Fruit fly (Drosophila melanogaster): ENCODE measurements around the gene Coq3.

The Coq3 gene

DNA sequence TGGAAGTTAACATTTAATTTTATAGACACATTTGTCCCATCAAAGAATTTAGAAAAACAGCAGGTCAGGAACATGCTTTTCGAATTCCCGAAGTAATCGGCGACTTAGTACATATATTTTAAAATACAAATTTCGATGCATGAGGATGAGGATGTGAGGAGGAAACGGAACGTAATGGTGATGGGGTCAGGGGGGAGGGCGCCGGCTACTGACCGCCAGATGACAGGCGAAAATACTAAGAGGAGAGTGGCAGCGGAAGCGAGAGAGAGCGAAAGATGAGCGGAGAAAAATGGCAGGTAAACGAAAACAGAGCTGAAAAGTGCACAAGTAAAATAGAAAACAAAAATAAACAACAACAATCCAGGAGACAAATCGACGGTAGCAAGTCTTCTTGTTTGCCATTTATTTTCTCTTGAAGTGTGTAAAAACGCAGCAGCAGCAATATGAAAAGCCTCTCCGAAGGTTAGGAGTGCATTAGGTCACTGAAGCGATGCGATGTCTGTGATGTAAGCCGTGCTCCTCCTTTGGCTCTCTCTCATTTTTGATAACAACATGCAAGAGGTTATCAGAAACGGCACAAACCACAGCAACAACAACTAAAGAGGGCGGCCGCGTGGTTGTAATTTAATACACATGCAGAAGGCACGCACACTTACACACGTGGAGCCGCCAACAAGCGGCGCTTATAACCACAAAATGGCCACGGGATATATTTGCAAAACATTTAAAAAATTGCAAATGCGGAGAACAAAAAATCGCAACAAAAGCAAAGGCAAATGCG, 20.2 kb upstream of the Coq3 start (continued):
- TF ChIP-seq CG17186 (GFP tag; optimal IDR thresholded peaks at IDR 0.05) (no peak), ab (GFP tag; optimal IDR thresholded peaks at IDR 0.05) (no peak), Sin3A (optimal IDR thresholded peaks at IDR 0.05) (no peak), dan (GFP tag; IDR thresholded peaks at IDR 0.05) (no peak), trh (GFP tag; optimal IDR thresholded peaks at IDR 0.05) (no peak)

DNA sequence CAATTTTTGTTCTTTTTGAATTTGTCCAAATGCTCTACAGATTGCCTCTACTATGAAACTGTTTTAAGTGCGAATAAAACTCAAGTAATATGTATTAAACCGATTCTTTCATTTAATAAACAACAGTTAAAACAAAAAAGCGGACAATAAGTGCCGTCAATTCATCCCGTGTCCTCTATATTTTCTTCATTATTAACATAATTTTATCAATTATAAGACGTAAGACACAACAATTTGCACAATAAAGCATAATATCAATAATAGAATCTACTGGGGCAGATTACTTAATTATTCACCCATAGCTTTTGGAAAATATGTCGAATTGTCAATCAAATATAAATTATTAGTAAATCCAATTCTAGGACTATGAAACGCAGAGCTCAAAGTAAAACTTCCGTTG, 14.5 kb upstream of the Coq3 start, which contains the start of gene CG31627:
Gene CG31627, plus strand, starts transcription at position 301 of the 400 bp plus-strand sequence.
- TF ChIP-seq CG34376 (GFP tag; optimal IDR thresholded peaks at IDR 0.05) (no peak), z (GFP tag; IDR thresholded peaks at IDR 0.05) (no peak), Hr51 (GFP tag; optimal IDR thresholded peaks at IDR 0.05) (no peak), CG1233 (GFP tag; optimal IDR thresholded peaks at IDR 0.05) (no peak), sc (optimal IDR thresholded peaks at IDR 0.05) (no peak), sc (GFP tag; optimal IDR thresholded peaks at IDR 0.05) (no peak)

DNA sequence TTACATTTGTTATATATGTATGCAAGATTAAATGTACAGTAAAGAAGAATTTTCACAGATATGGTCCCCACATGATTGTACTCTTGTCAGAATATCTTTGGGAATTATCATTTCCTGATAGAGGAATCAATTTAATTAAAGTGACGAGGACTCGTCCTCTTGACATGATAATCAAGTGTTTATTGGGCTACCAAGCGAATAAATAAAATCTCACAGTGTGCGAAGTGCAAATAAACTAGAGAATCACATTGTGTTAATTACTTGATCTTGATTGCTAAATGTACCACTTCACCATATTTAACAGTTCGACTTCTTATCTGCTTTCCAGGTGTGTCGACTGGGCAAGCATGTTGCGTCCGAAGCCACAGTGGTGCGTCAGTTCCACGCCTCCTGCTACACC, 11.5 kb upstream of the Coq3 start:
- TF ChIP-seq CG2678 (tag; optimal IDR thresholded peaks at IDR 0.05) (no peak), exex (tag; optimal IDR thresholded peaks at IDR 0.05) (peak; percentile 83)

DNA sequence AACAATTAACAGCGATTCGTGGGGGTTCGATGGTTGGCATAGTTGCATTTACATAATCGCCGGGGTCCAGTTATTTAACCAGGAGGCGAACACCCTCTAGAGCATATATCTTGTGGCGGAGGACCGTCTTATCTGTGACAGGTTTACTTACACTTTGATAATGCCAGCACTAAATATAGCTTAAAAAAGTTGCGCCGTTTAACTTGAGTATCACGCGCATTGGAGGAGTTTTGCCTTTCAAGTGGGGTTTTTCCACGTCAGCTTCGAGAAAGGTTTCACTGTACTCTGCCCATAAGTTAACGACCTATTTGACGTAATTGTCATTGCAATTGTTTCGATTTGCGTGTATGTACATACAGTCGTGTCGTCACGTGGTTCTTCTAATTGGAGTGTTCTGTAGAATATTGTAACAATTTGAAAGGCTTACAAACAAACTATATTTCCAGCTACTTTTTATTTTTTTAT, 10.8 kb upstream of the Coq3 start:
- TF ChIP-seq CG6854 (GFP tag; optimal IDR thresholded peaks at IDR 0.05) (no peak), wor (GFP tag; IDR thresholded peaks at IDR 0.05) (no peak), jigr1 (GFP tag; IDR thresholded peaks at IDR 0.05) (no peak), YL-1 (GFP tag; optimal IDR thresholded peaks at IDR 0.05) (peak; percentile 29), vvl (GFP tag; IDR thresholded peaks at IDR 0.05) (no peak), Nf-YC (tag; optimal IDR thresholded peaks at IDR 0.05) (no peak), mirr (GFP tag; optimal IDR thresholded peaks at IDR 0.05) (peak; percentile 24), insv (GFP tag; optimal IDR thresholded peaks at IDR 0.05) (peak in 1 of 2 experiments; percentile 7), btn (GFP tag; optimal IDR thresholded peaks at IDR 0.05) (no peak), CG17328 (GFP tag; IDR thresholded peaks at IDR 0.05) (0 out of 2 replicates have a peak, but pooled peaks have one; percentile 6), CG34422 (GFP tag; IDR thresholded peaks at IDR 0.05) (peak; percentile 26; the same call in 1 of the 3 replicates), Pdp1 (GFP tag; optimal IDR thresholded peaks at IDR 0.05) (peak in 1 of 2 experiments; percentile 58), CG30020 (tag; optimal IDR thresholded peaks at IDR 0.05) (no peak), zfh1 (GFP tag; IDR thresholded peaks at IDR 0.05) (0 out of 3 replicates have a peak, but pooled peaks have one; percentile 27), sug (tag; optimal IDR thresholded peaks at IDR 0.05) (peak; percentile 66), Med (GFP tag) (peak; percentile 39), grau (tag; optimal IDR thresholded peaks at IDR 0.05) (peak; percentile 76), h (optimal IDR thresholded peaks at IDR 0.05) (no peak), CG16779 (GFP tag; IDR thresholded peaks at IDR 0.05) (no peak), Xrp1 (GFP tag; IDR thresholded peaks at IDR 0.05) (peak; percentile 12; the same call in 1 of the 2 replicates), Elba2 (GFP tag; optimal IDR thresholded peaks at IDR 0.05) (peak; percentile 8)

All from whole organism, embryonic.